Fruit fly (Drosophila melanogaster) whole organism, adult: ENCODE data around the gene Art6.

Experiments
- CG11617 ChIP-seq: fragments of 200-800 bp; sonication (Bioruptor generic); optimal IDR thresholded peaks from 2 replicates; lab custom pipeline; 2017; ENCODE audit warnings: mild to moderate bottlenecking, missing biosample characterization, missing genetic modification reagents, missing genetic modification characterization
- CG12768 ChIP-seq: fragments of 200-800 bp; sonication (Bioruptor generic); optimal IDR thresholded peaks from 2 replicates; lab custom pipeline; 2017; ENCODE audit warnings: missing biosample characterization, missing genetic modification characterization, mild to moderate bottlenecking, moderate library complexity, missing genetic modification reagents
- CG14711 ChIP-seq: fragments of 200-800 bp; sonication (Bioruptor generic); optimal IDR thresholded peaks from 2 replicates; lab custom pipeline; 2018; ENCODE audit warnings: missing biosample characterization, mild to moderate bottlenecking, missing genetic modification characterization, moderate library complexity
- CG1620 ChIP-seq: fragments of 200-800 bp; sonication (Bioruptor generic); optimal IDR thresholded peaks from 2 replicates; lab custom pipeline; 2016; ENCODE audit warnings: missing biosample characterization, missing genetic modification characterization
- CG33017 ChIP-seq: fragments of 200-800 bp; sonication (Bioruptor generic); optimal IDR thresholded peaks from 2 replicates; lab custom pipeline; 2018; ENCODE audit warnings: missing biosample characterization, mild to moderate bottlenecking, missing genetic modification characterization, moderate library complexity
- CG5204 ChIP-seq: fragments of 200-800 bp; sonication (Bioruptor generic); optimal IDR thresholded peaks from 2 replicates; lab custom pipeline; 2016; ENCODE audit warnings: missing biosample characterization, missing genetic modification characterization
- CG7045 ChIP-seq: fragments of 200-800 bp; sonication (Bioruptor generic); optimal IDR thresholded peaks from 2 replicates; lab custom pipeline; 2017; ENCODE audit warnings: missing biosample characterization, mild to moderate bottlenecking, missing genetic modification characterization
- CG7101 ChIP-seq: fragments of 200-800 bp; sonication (Bioruptor generic); optimal IDR thresholded peaks from 2 replicates; lab custom pipeline; 2018; ENCODE audit warnings: missing biosample characterization, mild to moderate bottlenecking, missing genetic modification characterization, moderate library complexity
- Clk ChIP-seq: fragments of 200-800 bp; sonication (Bioruptor generic); optimal IDR thresholded peaks from 2 replicates; lab custom pipeline; 2017; ENCODE audit warnings: missing biosample characterization, missing genetic modification characterization
- Crg-1 ChIP-seq: fragments of 200-800 bp; sonication (Bioruptor generic); optimal IDR thresholded peaks from 2 replicates; lab custom pipeline; 2016; ENCODE audit warnings: missing biosample characterization, missing genetic modification characterization
- Hr96 ChIP-seq: fragments of 200-800 bp; sonication (Bioruptor generic); optimal IDR thresholded peaks from 2 replicates; lab custom pipeline; 2016; ENCODE audit warnings: missing biosample characterization, missing genetic modification characterization
- Mnt ChIP-seq: fragments of 200-800 bp; sonication (Bioruptor generic); optimal IDR thresholded peaks from 2 replicates; lab custom pipeline; 2016; ENCODE audit warnings: missing biosample characterization, mild to moderate bottlenecking, missing genetic modification characterization
- bab1 ChIP-seq: fragments of 200-800 bp; sonication (Bioruptor generic); optimal IDR thresholded peaks from 3 replicates; lab custom pipeline; 2019; ENCODE audit warnings: missing biosample characterization, mild to moderate bottlenecking, missing genetic modification characterization, moderate library complexity
- cic ChIP-seq: fragments of 200-800 bp; sonication (Bioruptor generic); optimal IDR thresholded peaks from 2 replicates; lab custom pipeline; 2017; ENCODE audit warnings: missing biosample characterization, mild to moderate bottlenecking, missing genetic modification characterization, moderate library complexity
- cnc ChIP-seq, 2 experiments: fragments of >200 bp; optimal IDR thresholded peaks; 2 replicates each; lab custom pipeline; 2017
- kay ChIP-seq: fragments of 200-800 bp; sonication (Bioruptor generic); peaks from one replicate; lab custom pipeline; 2016; ENCODE audit warnings: missing biosample characterization, missing genetic modification characterization, borderline replicate concordance
- ovo ChIP-seq: fragments of 200-800 bp; sonication (Bioruptor generic); optimal IDR thresholded peaks from 2 replicates; lab custom pipeline; 2016; ENCODE audit warnings: missing biosample characterization, missing genetic modification characterization
- pad ChIP-seq: fragments of 200-800 bp; sonication (Bioruptor generic); optimal IDR thresholded peaks from 3 replicates; lab custom pipeline; 2017; ENCODE audit warnings: missing biosample characterization, missing genetic modification characterization, mild to moderate bottlenecking, moderate library complexity, missing genetic modification reagents
- tj ChIP-seq: fragments of 200-800 bp; sonication (Bioruptor generic); optimal IDR thresholded peaks from 3 replicates; lab custom pipeline; 2017; ENCODE audit warnings: missing biosample characterization, mild to moderate bottlenecking, missing genetic modification characterization, moderate library complexity
- toe ChIP-seq: fragments of 200-800 bp; sonication (Bioruptor generic); optimal IDR thresholded peaks from 2 replicates; lab custom pipeline; 2016; ENCODE audit warnings: missing biosample characterization, missing genetic modification characterization

Art6 gene

dm6 chr3R:13986648-13987047 is 41.0 kb upstream of the Art6 start:
- TF ChIP-seq CG5204 (GFP tag; lab: Kevin White, UChicago) = no peak
- peak; percentile 57 for TF ChIP-seq kay (GFP tag; lab: Kevin White, UChicago)
- no peak for TF ChIP-seq cic (GFP tag; lab: Kevin White, UChicago)

- TF ChIP-seq cnc (optimal IDR thresholded peaks at IDR 0.05; lab: Kevin White, UChicago) (no peak), bab1 (GFP tag; lab: Kevin White, UChicago) (no peak), CG33017 (tag; lab: Kevin White, UChicago) (peak; percentile 9), cic (GFP tag; lab: Kevin White, UChicago) (no peak), kay (GFP tag; lab: Kevin White, UChicago) (no peak), CG14711 (peak; percentile 23), Hr96 (no peak), CG1620 (no peak), ovo (no peak), toe (GFP tag; lab: Kevin White, UChicago) (no peak), CG7045 (GFP tag; lab: Kevin White, UChicago) (peak; percentile 18), pad (GFP tag; lab: Kevin White, UChicago) (no peak), CG5204 (GFP tag; lab: Kevin White, UChicago) (no peak), CG11617 (GFP tag; lab: Kevin White, UChicago) (no peak), Mnt (GFP tag; lab: Kevin White, UChicago) (no peak), tj (no peak), CG12768 (GFP tag; lab: Kevin White, UChicago) (peak; percentile 14), CG7101 (tag; lab: Kevin White, UChicago) (peak; percentile 61), Crg-1 (GFP tag; lab: Kevin White, UChicago) (no peak), Clk (no peak)
Observed at dm6 chr3R:13984922-13985581, 39.4 kb upstream of the Art6 start.

- TF ChIP-seq kay (GFP tag; lab: Kevin White, UChicago) (no peak), pad (GFP tag; lab: Kevin White, UChicago) (peak; percentile 84), bab1 (GFP tag; lab: Kevin White, UChicago) (peak; percentile 93), CG1620 (peak; percentile 78), CG7045 (GFP tag; lab: Kevin White, UChicago) (peak; percentile 91), Clk (peak; percentile 91), CG33017 (tag; lab: Kevin White, UChicago) (peak; percentile 91), CG5204 (GFP tag; lab: Kevin White, UChicago) (peak; percentile 91), cnc (optimal IDR thresholded peaks at IDR 0.05; lab: Kevin White, UChicago) (no peak), CG12768 (GFP tag; lab: Kevin White, UChicago) (peak; percentile 95), ovo (peak; percentile 19), toe (GFP tag; lab: Kevin White, UChicago) (peak; percentile 91), CG11617 (GFP tag; lab: Kevin White, UChicago) (peak; percentile 94), Crg-1 (GFP tag; lab: Kevin White, UChicago) (peak; percentile 73), cic (GFP tag; lab: Kevin White, UChicago) (peak; percentile 94), tj (peak; percentile 79), Hr96 (peak; percentile 95), CG7101 (tag; lab: Kevin White, UChicago) (peak; percentile 92), Mnt (GFP tag; lab: Kevin White, UChicago) (peak; percentile 87), CG14711 (peak; percentile 87)
Observed at dm6 chr3R:13983272-13984032, 37.8 kb upstream of the Art6 start.

- TF ChIP-seq CG11617 (GFP tag; lab: Kevin White, UChicago) (no peak), Crg-1 (GFP tag; lab: Kevin White, UChicago) (no peak), Clk (no peak), tj (no peak), CG5204 (GFP tag; lab: Kevin White, UChicago) (no peak), CG1620 (no peak), toe (GFP tag; lab: Kevin White, UChicago) (no peak), CG7045 (GFP tag; lab: Kevin White, UChicago) (no peak), Mnt (GFP tag; lab: Kevin White, UChicago) (no peak), Hr96 (no peak)
Observed at dm6 chr3R:13982298-13982846, 36.8 kb upstream of the Art6 start.

dm6 chr3R:13981584-13981983 is 36.0 kb upstream of the Art6 start:
- TF ChIP-seq toe (GFP tag; lab: Kevin White, UChicago) (no peak), kay (GFP tag; lab: Kevin White, UChicago) (no peak), cic (GFP tag; lab: Kevin White, UChicago) (no peak), Hr96 (no peak), bab1 (GFP tag; lab: Kevin White, UChicago) (no peak), pad (GFP tag; lab: Kevin White, UChicago) (no peak), CG14711 (no peak), CG11617 (GFP tag; lab: Kevin White, UChicago) (no peak), ovo (no peak), CG12768 (GFP tag; lab: Kevin White, UChicago) (no peak), CG7101 (tag; lab: Kevin White, UChicago) (no peak), CG1620 (no peak), CG33017 (tag; lab: Kevin White, UChicago) (no peak), tj (no peak)
